Worm (Caenorhabditis elegans) whole organism, young adult: ENCODE measurements around the gene ZK1098.3.

Experiments used
- C06A6.2 ChIP-seq: fragments of 200-800 bp; sonication (Bioruptor generic); conservative IDR thresholded peaks from 2 replicates; pipeline ENCODE4 v1.3.6; 2022; ENCODE audit warnings: missing genetic modification characterization, missing compliant biosample characterization
- F33H1.4 ChIP-seq: fragments of 200-800 bp; sonication (Bioruptor generic); IDR thresholded peaks from 2 replicates; pipeline ENCODE4 v1.3.6; 2022; ENCODE audit warnings: missing genetic modification reagents, missing genetic modification characterization, missing compliant biosample characterization
- K11D2.4 ChIP-seq: fragments of 200-800 bp; sonication (Bioruptor generic); IDR thresholded peaks from 2 replicates; pipeline ENCODE4 v1.3.6; 2022; ENCODE audit warnings: missing genetic modification reagents, missing genetic modification characterization, missing compliant biosample characterization
- K12H6.12 ChIP-seq: fragments of 200-800 bp; sonication (Bioruptor generic); optimal IDR thresholded peaks from 2 replicates; lab custom pipeline; 2018; ENCODE audit warnings: mild to moderate bottlenecking, missing genetic modification characterization, missing compliant biosample characterization
- Y53F4B.3 ChIP-seq: fragments of 200-800 bp; sonication (Bioruptor generic); IDR thresholded peaks from 2 replicates; pipeline ENCODE4 v1.3.6; 2022; ENCODE audit warnings: missing genetic modification reagents, missing genetic modification characterization, missing compliant biosample characterization
- Y53G8AR.9 ChIP-seq: fragments of 200-800 bp; sonication (Bioruptor generic); conservative IDR thresholded peaks from 2 replicates; pipeline ENCODE4 v1.3.6; 2022; ENCODE audit warnings: missing genetic modification reagents, missing genetic modification characterization, missing compliant biosample characterization
- Y67H2A.10 ChIP-seq: fragments of 200-800 bp; sonication (Bioruptor generic); conservative IDR thresholded peaks from 2 replicates; pipeline ENCODE4 v1.3.6; 2022; ENCODE audit warnings: missing genetic modification reagents, missing genetic modification characterization, missing compliant biosample characterization
- Y79H2A.3 ChIP-seq: fragments of 200-800 bp; sonication (Bioruptor generic); conservative IDR thresholded peaks from 2 replicates; pipeline ENCODE4 v1.3.6; 2022; ENCODE audit warnings: missing genetic modification reagents, missing genetic modification characterization, missing compliant biosample characterization
- Y95B8A.8 ChIP-seq: fragments of 200-800 bp; sonication (Bioruptor generic); IDR thresholded peaks from 2 replicates; pipeline ENCODE4 v1.3.6; 2022; ENCODE audit warnings: missing genetic modification reagents, missing genetic modification characterization, missing compliant biosample characterization
- ZK185.1 ChIP-seq: sonication (generic microtip); optimal IDR thresholded peaks from 2 replicates; lab custom pipeline; 2016; ENCODE audit warnings: mild to moderate bottlenecking, missing genetic modification characterization, missing compliant biosample characterization; ENCODE audit not compliant: poor library complexity, severe bottlenecking
- ama-1 ChIP-seq, 3 experiments: fragments of 150-350 bp in 1 of 3; sonication (generic microtip) in 2 of 3; optimal IDR thresholded peaks; 2 replicates each; lab custom pipeline; 2014 to 2018; ENCODE audit warnings: missing biosample characterization in 2 of 3, missing genetic modification characterization in 2 of 3, missing genetic modification reagents in 2 of 3
- athp-1 ChIP-seq: sonication (generic microtip); optimal IDR thresholded peaks from 2 replicates; lab custom pipeline; 2017; ENCODE audit warnings: mild to moderate bottlenecking, missing genetic modification characterization, missing compliant biosample characterization
- attf-5 ChIP-seq: fragments of 200-800 bp; sonication (Bioruptor generic); optimal IDR thresholded peaks from 2 replicates; lab custom pipeline; 2018; ENCODE audit warnings: mild to moderate bottlenecking, missing genetic modification characterization, missing compliant biosample characterization
- cebp-1 ChIP-seq, 2 experiments: fragments of 200-800 bp in 1 of 2; sonication (Bioruptor generic) in 1 of 2; sonication (generic microtip) in 1 of 2; IDR thresholded peaks in 1 of 2; optimal IDR thresholded peaks in 1 of 2; 2 replicates each; pipeline versions ENCODE4 v1.3.6 to Lab custom; 2017 to 2022; ENCODE audit warnings: missing compliant biosample characterization in 2 of 2, missing genetic modification characterization in 2 of 2, mild to moderate bottlenecking in 1 of 2, missing genetic modification reagents in 1 of 2, moderate library complexity in 1 of 2
- dpl-1 ChIP-seq: fragments of 150-350 bp; optimal IDR thresholded peaks from 2 replicates; lab custom pipeline; 2014; ENCODE audit warnings: missing biosample characterization, missing genetic modification reagents, missing genetic modification characterization
- ekl-4 ChIP-seq: fragments of 200-800 bp; sonication (Bioruptor generic); IDR thresholded peaks from 2 replicates; pipeline ENCODE4 v1.3.6; 2022; ENCODE audit warnings: missing genetic modification reagents, missing genetic modification characterization, missing compliant biosample characterization
- ets-4 ChIP-seq: fragments of 200-800 bp; sonication (Bioruptor generic); optimal IDR thresholded peaks from 2 replicates; lab custom pipeline; 2018; ENCODE audit warnings: mild to moderate bottlenecking, missing genetic modification characterization, missing compliant biosample characterization
- him-1 ChIP-seq: sonication (generic microtip); optimal IDR thresholded peaks from 2 replicates; lab custom pipeline; 2016; ENCODE audit warnings: missing genotype, missing genetic modification reagents, missing genetic modification characterization, missing compliant biosample characterization
- hlh-12 ChIP-seq: sonication (generic microtip); optimal IDR thresholded peaks from 2 replicates; lab custom pipeline; 2016; ENCODE audit warnings: missing genetic modification characterization, missing compliant biosample characterization
- lag-1 ChIP-seq: fragments of 200-800 bp; sonication (Bioruptor generic); IDR thresholded peaks from 2 replicates; pipeline ENCODE4 v1.3.6; 2022; ENCODE audit warnings: missing genetic modification reagents, missing genetic modification characterization, missing compliant biosample characterization
- let-607 ChIP-seq, 2 experiments: fragments of 200-800 bp in 1 of 2; sonication (Bioruptor generic) in 1 of 2; sonication (generic microtip) in 1 of 2; optimal IDR thresholded peaks; 2 replicates each; lab custom pipeline; 2016 to 2018; ENCODE audit warnings: mild to moderate bottlenecking in 2 of 2, missing compliant biosample characterization in 2 of 2, missing genetic modification characterization in 2 of 2, moderate library complexity in 2 of 2, missing genotype in 1 of 2
- lin-26 ChIP-seq: fragments of 200-800 bp; sonication (Bioruptor generic); IDR thresholded peaks from 2 replicates; pipeline ENCODE4 v1.3.6; 2022; ENCODE audit warnings: missing genetic modification reagents, missing genetic modification characterization, missing compliant biosample characterization
- lin-40 ChIP-seq: sonication (generic microtip); optimal IDR thresholded peaks from 2 replicates; lab custom pipeline; 2016; ENCODE audit warnings: missing genetic modification characterization, mild to moderate bottlenecking, missing compliant biosample characterization, missing genotype, missing genetic modification reagents
- lin-54 ChIP-seq: fragments of 200-800 bp; sonication (Bioruptor generic); optimal IDR thresholded peaks from 2 replicates; lab custom pipeline; 2018; ENCODE audit warnings: mild to moderate bottlenecking, missing genetic modification characterization, missing compliant biosample characterization
- lsl-1 ChIP-seq: fragments of 200-800 bp; sonication (Bioruptor generic); optimal IDR thresholded peaks from 2 replicates; lab custom pipeline; 2018; ENCODE audit warnings: mild to moderate bottlenecking, missing genetic modification characterization, moderate library complexity, missing compliant biosample characterization
- madf-3 ChIP-seq: fragments of 200-800 bp; sonication (Bioruptor generic); IDR thresholded peaks from 2 replicates; pipeline ENCODE4 v1.3.6; 2022; ENCODE audit warnings: missing genetic modification reagents, missing genetic modification characterization, missing compliant biosample characterization
- mel-28 ChIP-seq: sonication (generic microtip); optimal IDR thresholded peaks from 2 replicates; lab custom pipeline; 2016; ENCODE audit warnings: borderline replicate concordance, mild to moderate bottlenecking, missing genetic modification characterization, missing compliant biosample characterization
- nfyb-1 ChIP-seq: fragments of 200-800 bp; sonication (Bioruptor generic); IDR thresholded peaks from 2 replicates; pipeline ENCODE4 v1.3.6; 2022; ENCODE audit warnings: missing genetic modification reagents, missing genetic modification characterization, missing compliant biosample characterization
- nhr-80 ChIP-seq: sonication (generic microtip); optimal IDR thresholded peaks from 2 replicates; lab custom pipeline; 2016; ENCODE audit warnings: missing genetic modification characterization, missing compliant biosample characterization
- pbrm-1 ChIP-seq: fragments of 200-800 bp; sonication (Bioruptor generic); IDR thresholded peaks from 2 replicates; pipeline ENCODE4 v1.3.6; 2022; ENCODE audit warnings: missing genetic modification reagents, missing genetic modification characterization, missing compliant biosample characterization
- repo-1 ChIP-seq: sonication (generic microtip); optimal IDR thresholded peaks from 2 replicates; lab custom pipeline; 2017; ENCODE audit warnings: mild to moderate bottlenecking, missing genetic modification characterization, missing compliant biosample characterization
- rpc-1 ChIP-seq, 2 experiments: fragments of 150-350 bp in 1 of 2; sonication (generic microtip) in 1 of 2; optimal IDR thresholded peaks; 2 replicates each; lab custom pipeline; 2014 to 2018; ENCODE audit warnings: missing biosample characterization in 1 of 2, missing genetic modification characterization in 1 of 2, missing genetic modification reagents in 1 of 2, missing genotype in 1 of 2
- sea-2 ChIP-seq: fragments of 200-800 bp; sonication (Bioruptor generic); IDR thresholded peaks from 2 replicates; pipeline ENCODE4 v1.3.6; 2022; ENCODE audit warnings: missing genetic modification characterization, missing compliant biosample characterization
- snpc-4 ChIP-seq, 5 experiments: fragments of 150-350 bp in 1 of 5; sonication (generic microtip) in 4 of 5; optimal IDR thresholded peaks; 2 replicates each; lab custom pipeline; 2014 to 2018; ENCODE audit warnings: missing genetic modification characterization in 5 of 5, missing biosample characterization in 3 of 5, antibody characterized with exemption in 2 of 5, mild to moderate bottlenecking in 2 of 5, missing compliant biosample characterization in 2 of 5, missing genotype in 2 of 5, moderate library complexity in 2 of 5, missing genetic modification reagents in 1 of 5
- unc-62 ChIP-seq: fragments of 150-350 bp; optimal IDR thresholded peaks from 2 replicates; lab custom pipeline; 2014; ENCODE audit warnings: missing biosample characterization, missing genetic modification reagents, missing genetic modification characterization
- ztf-18 ChIP-seq: sonication (generic microtip); optimal IDR thresholded peaks from 2 replicates; lab custom pipeline; 2016; ENCODE audit warnings: missing genotype, mild to moderate bottlenecking, missing genetic modification characterization, missing compliant biosample characterization
- ztf-26 ChIP-seq: sonication (generic microtip); optimal IDR thresholded peaks from 2 replicates; lab custom pipeline; 2017; ENCODE audit warnings: missing genetic modification characterization, missing compliant biosample characterization
- ztf-28 ChIP-seq: fragments of 200-800 bp; sonication (Bioruptor generic); IDR thresholded peaks from 2 replicates; pipeline ENCODE4 v1.3.6; 2022; ENCODE audit warnings: missing genetic modification reagents, missing genetic modification characterization, missing compliant biosample characterization

Gene ZK1098.3

ce11 chrIII:9546016-9546659, 7.6 kb upstream of the ZK1098.3 start, which contains the start of gene unc-16 (continued):
- TF ChIP-seq ets-4 (GFP tag; lab: Kevin White, UChicago) (no peak), athp-1 (tag; lab: Kevin White, UChicago) (peak; percentile 62), Y67H2A.10 (GFP tag; lab: Robert Waterston, UW) (peak; percentile 64; the same call in 1 of the 2 replicates), cebp-1 (GFP tag; IDR thresholded peaks at IDR 0.05; lab: Robert Waterston, UW) (0 out of 2 replicates have a peak, but pooled peaks have one; percentile 12), cebp-1 (tag; optimal IDR thresholded peaks at IDR 0.05; lab: Kevin White, UChicago) (peak; percentile 82), Y95B8A.8 (GFP tag; lab: Robert Waterston, UW) (no peak), unc-62 (GFP tag; lab: Kevin White, UChicago) (peak; percentile 72), rpc-1 (optimal IDR thresholded peaks at IDR 0.05; lab: Kevin White, UChicago) (peak; percentile 13), rpc-1 (tag; optimal IDR thresholded peaks at IDR 0.05; lab: Kevin White, UChicago) (no peak), pbrm-1 (GFP tag; lab: Robert Waterston, UW) (peak; percentile 72), K12H6.12 (tag; lab: Kevin White, UChicago) (peak; percentile 72), snpc-4 (GFP tag; optimal IDR thresholded peaks at IDR 0.05; lab: Kevin White, UChicago) (no peak), snpc-4 (tag; optimal IDR thresholded peaks at IDR 0.05; lab: Kevin White, UChicago) (peak in 3 of 4 experiments; percentile 32 to 55 (median 52)), lin-40 (tag; lab: Kevin White, UChicago) (peak; percentile 85), Y79H2A.3 (GFP tag; lab: Robert Waterston, UW) (no peak), madf-3 (GFP tag; lab: Robert Waterston, UW) (no peak), K11D2.4 (peak; percentile 87), hlh-12 (tag; lab: Kevin White, UChicago) (no peak), C06A6.2 (GFP tag; lab: Robert Waterston, UW) (0 out of 2 replicates have a peak, but pooled peaks have one; percentile 31), him-1 (tag; lab: Kevin White, UChicago) (no peak), attf-5 (peak; percentile 89), nhr-80 (peak; percentile 70), ztf-28 (no peak), lin-54 (peak; percentile 72), ztf-18 (tag; lab: Kevin White, UChicago) (peak; percentile 54), ZK185.1 (peak; percentile 65), lag-1 (GFP tag; lab: Robert Waterston, UW) (no peak), sea-2 (GFP tag; lab: Robert Waterston, UW) (no peak), F33H1.4 (GFP tag; lab: Robert Waterston, UW) (peak; percentile 50; the same call in 1 of the 2 replicates), dpl-1 (GFP tag; lab: Kevin White, UChicago) (peak; percentile 34), lsl-1 (peak; percentile 76), Y53F4B.3 (GFP tag; lab: Robert Waterston, UW) (no peak), let-607 (tag; optimal IDR thresholded peaks at IDR 0.05; lab: Kevin White, UChicago) (peak; percentile 51 to 58), Y53G8AR.9 (GFP tag; lab: Robert Waterston, UW) (0 out of 2 replicates have a peak, but pooled peaks have one; percentile 17), mel-28 (tag; lab: Kevin White, UChicago) (no peak), ama-1 (optimal IDR thresholded peaks at IDR 0.05; lab: Kevin White, UChicago) (peak; percentile 25), ama-1 (GFP tag; optimal IDR thresholded peaks at IDR 0.05; lab: Kevin White, UChicago) (no peak), nfyb-1 (GFP tag; lab: Robert Waterston, UW) (peak; percentile 85; the same call in 1 of the 2 replicates), repo-1 (tag; lab: Kevin White, UChicago) (peak; percentile 46), lin-26 (GFP tag; lab: Robert Waterston, UW) (peak; percentile 26; the same call in 1 of the 2 replicates), ekl-4 (GFP tag; lab: Robert Waterston, UW) (peak; percentile 84), ztf-26 (tag; lab: Kevin White, UChicago) (peak; percentile 47)
